Fruit fly (Drosophila melanogaster) whole organism, adult: ENCODE results near the gene CG13258.

ENCODE experiments used
- CG11617 ChIP-seq: fragments of 200-800 bp; sonication (Bioruptor generic); optimal IDR thresholded peaks from 2 replicates; lab custom pipeline; 2017; ENCODE audit warnings: mild to moderate bottlenecking, missing biosample characterization, missing genetic modification reagents, missing genetic modification characterization
- CG12768 ChIP-seq: fragments of 200-800 bp; sonication (Bioruptor generic); optimal IDR thresholded peaks from 2 replicates; lab custom pipeline; 2017; ENCODE audit warnings: missing biosample characterization, missing genetic modification characterization, mild to moderate bottlenecking, moderate library complexity, missing genetic modification reagents
- CG14711 ChIP-seq: fragments of 200-800 bp; sonication (Bioruptor generic); optimal IDR thresholded peaks from 2 replicates; lab custom pipeline; 2018; ENCODE audit warnings: missing biosample characterization, mild to moderate bottlenecking, missing genetic modification characterization, moderate library complexity
- CG1620 ChIP-seq: fragments of 200-800 bp; sonication (Bioruptor generic); optimal IDR thresholded peaks from 2 replicates; lab custom pipeline; 2016; ENCODE audit warnings: missing biosample characterization, missing genetic modification characterization
- CG33017 ChIP-seq: fragments of 200-800 bp; sonication (Bioruptor generic); optimal IDR thresholded peaks from 2 replicates; lab custom pipeline; 2018; ENCODE audit warnings: missing biosample characterization, mild to moderate bottlenecking, missing genetic modification characterization, moderate library complexity
- CG5204 ChIP-seq: fragments of 200-800 bp; sonication (Bioruptor generic); optimal IDR thresholded peaks from 2 replicates; lab custom pipeline; 2016; ENCODE audit warnings: missing biosample characterization, missing genetic modification characterization
- CG7045 ChIP-seq: fragments of 200-800 bp; sonication (Bioruptor generic); optimal IDR thresholded peaks from 2 replicates; lab custom pipeline; 2017; ENCODE audit warnings: missing biosample characterization, mild to moderate bottlenecking, missing genetic modification characterization
- CG7101 ChIP-seq: fragments of 200-800 bp; sonication (Bioruptor generic); optimal IDR thresholded peaks from 2 replicates; lab custom pipeline; 2018; ENCODE audit warnings: missing biosample characterization, mild to moderate bottlenecking, missing genetic modification characterization, moderate library complexity
- Clk ChIP-seq: fragments of 200-800 bp; sonication (Bioruptor generic); optimal IDR thresholded peaks from 2 replicates; lab custom pipeline; 2017; ENCODE audit warnings: missing biosample characterization, missing genetic modification characterization
- Crg-1 ChIP-seq: fragments of 200-800 bp; sonication (Bioruptor generic); optimal IDR thresholded peaks from 2 replicates; lab custom pipeline; 2016; ENCODE audit warnings: missing biosample characterization, missing genetic modification characterization
- Hr96 ChIP-seq: fragments of 200-800 bp; sonication (Bioruptor generic); optimal IDR thresholded peaks from 2 replicates; lab custom pipeline; 2016; ENCODE audit warnings: missing biosample characterization, missing genetic modification characterization
- Mnt ChIP-seq: fragments of 200-800 bp; sonication (Bioruptor generic); optimal IDR thresholded peaks from 2 replicates; lab custom pipeline; 2016; ENCODE audit warnings: missing biosample characterization, mild to moderate bottlenecking, missing genetic modification characterization
- bab1 ChIP-seq: fragments of 200-800 bp; sonication (Bioruptor generic); optimal IDR thresholded peaks from 3 replicates; lab custom pipeline; 2019; ENCODE audit warnings: missing biosample characterization, mild to moderate bottlenecking, missing genetic modification characterization, moderate library complexity
- cic ChIP-seq: fragments of 200-800 bp; sonication (Bioruptor generic); optimal IDR thresholded peaks from 2 replicates; lab custom pipeline; 2017; ENCODE audit warnings: missing biosample characterization, mild to moderate bottlenecking, missing genetic modification characterization, moderate library complexity
- cnc ChIP-seq, 2 experiments: fragments of >200 bp; optimal IDR thresholded peaks; 2 replicates each; lab custom pipeline; 2017
- kay ChIP-seq: fragments of 200-800 bp; sonication (Bioruptor generic); peaks from one replicate; lab custom pipeline; 2016; ENCODE audit warnings: missing biosample characterization, missing genetic modification characterization, borderline replicate concordance
- ovo ChIP-seq: fragments of 200-800 bp; sonication (Bioruptor generic); optimal IDR thresholded peaks from 2 replicates; lab custom pipeline; 2016; ENCODE audit warnings: missing biosample characterization, missing genetic modification characterization
- pad ChIP-seq: fragments of 200-800 bp; sonication (Bioruptor generic); optimal IDR thresholded peaks from 3 replicates; lab custom pipeline; 2017; ENCODE audit warnings: missing biosample characterization, missing genetic modification characterization, mild to moderate bottlenecking, moderate library complexity, missing genetic modification reagents
- tj ChIP-seq: fragments of 200-800 bp; sonication (Bioruptor generic); optimal IDR thresholded peaks from 3 replicates; lab custom pipeline; 2017; ENCODE audit warnings: missing biosample characterization, mild to moderate bottlenecking, missing genetic modification characterization, moderate library complexity
- toe ChIP-seq: fragments of 200-800 bp; sonication (Bioruptor generic); optimal IDR thresholded peaks from 2 replicates; lab custom pipeline; 2016; ENCODE audit warnings: missing biosample characterization, missing genetic modification characterization

CG13258 gene

DNA sequence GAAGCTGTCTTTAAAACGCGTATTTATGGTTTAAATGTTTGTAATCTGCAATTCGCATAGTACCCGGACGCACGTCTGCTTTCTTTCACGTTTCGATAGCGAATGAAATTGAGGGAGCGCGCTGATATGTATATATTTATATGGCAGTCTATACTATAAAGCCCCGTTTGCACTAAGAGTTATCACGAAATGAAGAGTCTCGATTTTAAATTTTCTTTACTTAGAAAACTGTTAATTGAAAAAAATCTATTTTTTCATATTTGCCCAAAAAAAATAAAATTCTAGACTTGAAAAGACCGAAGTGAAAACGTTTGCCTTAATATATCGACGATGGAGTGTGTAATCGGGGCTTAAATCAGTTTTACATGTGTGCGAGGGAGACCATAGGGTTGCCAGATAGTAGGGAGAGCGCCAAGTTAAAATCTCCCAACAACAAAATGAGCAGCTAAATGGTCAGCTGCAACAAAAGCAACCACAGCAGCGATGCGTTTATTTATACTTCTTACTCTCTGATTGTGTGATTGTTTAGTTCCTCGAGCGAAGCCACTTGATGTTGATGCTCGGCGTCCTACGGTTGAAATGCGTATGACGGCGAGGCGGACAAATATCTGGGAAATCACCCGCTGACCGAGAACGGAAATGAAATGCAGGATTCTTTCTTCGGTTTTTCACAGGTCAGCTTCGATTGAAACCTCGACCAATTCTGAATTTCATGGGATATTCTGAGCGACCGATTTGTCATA, 32.9 kb upstream of the CG13258 start, which contains the start of gene cact:
Gene cact, minus strand, starts transcription at position 693 of the 743 bp plus-strand sequence.
- TF ChIP-seq ovo (GFP tag; lab: Kevin White, UChicago): peak; percentile 76
- TF ChIP-seq cic: peak; percentile 86
- TF ChIP-seq pad (GFP tag; lab: Kevin White, UChicago): peak; percentile 68
- peak; percentile 95 for TF ChIP-seq CG5204 (GFP tag; lab: Kevin White, UChicago)
- TF ChIP-seq CG7045 (GFP tag; lab: Kevin White, UChicago): peak; percentile 92
- peak; percentile 57 for TF ChIP-seq Clk (GFP tag; lab: Kevin White, UChicago)
- TF ChIP-seq CG12768 (GFP tag; lab: Kevin White, UChicago): peak; percentile 88
- peak; percentile 91 for TF ChIP-seq CG14711
- TF ChIP-seq tj (GFP tag; lab: Kevin White, UChicago): peak; percentile 81
- peak; percentile 94 for TF ChIP-seq CG1620
- peak; percentile 69 for TF ChIP-seq Crg-1 (GFP tag; lab: Kevin White, UChicago)
- TF ChIP-seq kay (GFP tag; lab: Kevin White, UChicago): peak; percentile 98
- TF ChIP-seq Mnt (GFP tag; lab: Kevin White, UChicago): peak; percentile 94
- peak; percentile 94 for TF ChIP-seq CG11617 (GFP tag; lab: Kevin White, UChicago)
- TF ChIP-seq bab1 (GFP tag; lab: Kevin White, UChicago): peak; percentile 94
- peak; percentile 94 for TF ChIP-seq Hr96 (GFP tag; lab: Kevin White, UChicago)
- peak; percentile 91 for TF ChIP-seq CG33017 (tag; lab: Kevin White, UChicago)
- TF ChIP-seq toe (GFP tag; lab: Kevin White, UChicago): peak; percentile 97
- TF ChIP-seq cnc (optimal IDR thresholded peaks at IDR 0.05; lab: Kevin White, UChicago): no peak
- peak; percentile 95 for TF ChIP-seq CG7101 (tag; lab: Kevin White, UChicago)

DNA sequence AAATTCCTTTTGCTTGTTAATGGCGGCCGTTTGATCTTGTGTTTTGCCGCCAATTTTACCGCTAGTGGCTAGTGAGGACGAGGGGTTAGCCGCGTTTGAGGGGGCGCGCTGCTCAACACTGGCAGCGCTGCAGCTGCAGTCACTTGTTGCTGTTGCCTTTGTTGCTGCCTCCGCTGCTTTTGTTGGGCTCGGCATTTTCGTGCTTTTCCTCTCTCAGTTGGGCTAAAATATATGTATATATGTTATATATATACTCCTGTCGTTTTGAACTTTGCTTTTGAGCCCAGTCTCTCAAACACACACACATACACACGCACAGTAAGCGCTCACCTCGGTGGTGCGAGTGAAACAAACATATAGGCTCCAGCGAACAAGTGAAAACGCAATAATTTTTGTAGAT, 32.0 kb upstream of the CG13258 start:
- TF ChIP-seq cnc (optimal IDR thresholded peaks at IDR 0.05; lab: Kevin White, UChicago) (no peak), Hr96 (GFP tag; lab: Kevin White, UChicago) (peak; percentile 22), Mnt (GFP tag; lab: Kevin White, UChicago) (peak; percentile 23), kay (GFP tag; lab: Kevin White, UChicago) (no peak), CG33017 (tag; lab: Kevin White, UChicago) (peak; percentile 41), toe (GFP tag; lab: Kevin White, UChicago) (peak; percentile 30), tj (GFP tag; lab: Kevin White, UChicago) (peak; percentile 83), Crg-1 (GFP tag; lab: Kevin White, UChicago) (peak; percentile 38), CG12768 (GFP tag; lab: Kevin White, UChicago) (peak; percentile 72), CG1620 (peak; percentile 6), ovo (GFP tag; lab: Kevin White, UChicago) (peak; percentile 86), bab1 (GFP tag; lab: Kevin White, UChicago) (no peak), pad (GFP tag; lab: Kevin White, UChicago) (peak; percentile 88), CG11617 (GFP tag; lab: Kevin White, UChicago) (no peak), CG7101 (tag; lab: Kevin White, UChicago) (no peak), Clk (GFP tag; lab: Kevin White, UChicago) (peak; percentile 13), cic (peak; percentile 30), CG14711 (no peak), CG7045 (GFP tag; lab: Kevin White, UChicago) (no peak)

DNA sequence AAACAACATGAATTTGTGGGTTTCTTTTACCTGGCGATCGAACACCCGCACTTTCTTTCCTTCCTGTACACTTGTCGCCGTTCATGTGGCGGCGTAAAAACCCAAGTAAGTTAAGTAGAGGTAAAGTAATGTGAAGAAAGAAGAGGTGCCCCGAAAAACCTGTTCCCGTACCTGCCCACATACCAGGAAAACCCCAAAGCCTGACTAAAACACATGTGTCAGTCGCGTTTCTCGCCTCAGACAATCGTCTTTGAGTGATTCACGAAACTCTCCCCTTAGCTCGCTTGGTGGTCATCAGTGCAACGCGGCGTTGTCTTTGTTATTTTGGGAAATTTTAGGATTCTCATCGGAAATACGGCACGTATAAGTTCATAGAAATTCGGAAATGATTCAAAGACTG, 30.7 kb upstream of the CG13258 start:
- no peak for TF ChIP-seq CG5204 (GFP tag; lab: Kevin White, UChicago)
- TF ChIP-seq tj (GFP tag; lab: Kevin White, UChicago): no peak
- no peak for TF ChIP-seq kay (GFP tag; lab: Kevin White, UChicago)
- TF ChIP-seq CG1620: no peak
- TF ChIP-seq CG11617 (GFP tag; lab: Kevin White, UChicago): no peak
- TF ChIP-seq Hr96 (GFP tag; lab: Kevin White, UChicago): no peak
- TF ChIP-seq Clk (GFP tag; lab: Kevin White, UChicago): no peak
- TF ChIP-seq ovo (GFP tag; lab: Kevin White, UChicago): no peak
- TF ChIP-seq CG12768 (GFP tag; lab: Kevin White, UChicago): no peak
- no peak for TF ChIP-seq bab1 (GFP tag; lab: Kevin White, UChicago)
- no peak for TF ChIP-seq pad (GFP tag; lab: Kevin White, UChicago)

DNA sequence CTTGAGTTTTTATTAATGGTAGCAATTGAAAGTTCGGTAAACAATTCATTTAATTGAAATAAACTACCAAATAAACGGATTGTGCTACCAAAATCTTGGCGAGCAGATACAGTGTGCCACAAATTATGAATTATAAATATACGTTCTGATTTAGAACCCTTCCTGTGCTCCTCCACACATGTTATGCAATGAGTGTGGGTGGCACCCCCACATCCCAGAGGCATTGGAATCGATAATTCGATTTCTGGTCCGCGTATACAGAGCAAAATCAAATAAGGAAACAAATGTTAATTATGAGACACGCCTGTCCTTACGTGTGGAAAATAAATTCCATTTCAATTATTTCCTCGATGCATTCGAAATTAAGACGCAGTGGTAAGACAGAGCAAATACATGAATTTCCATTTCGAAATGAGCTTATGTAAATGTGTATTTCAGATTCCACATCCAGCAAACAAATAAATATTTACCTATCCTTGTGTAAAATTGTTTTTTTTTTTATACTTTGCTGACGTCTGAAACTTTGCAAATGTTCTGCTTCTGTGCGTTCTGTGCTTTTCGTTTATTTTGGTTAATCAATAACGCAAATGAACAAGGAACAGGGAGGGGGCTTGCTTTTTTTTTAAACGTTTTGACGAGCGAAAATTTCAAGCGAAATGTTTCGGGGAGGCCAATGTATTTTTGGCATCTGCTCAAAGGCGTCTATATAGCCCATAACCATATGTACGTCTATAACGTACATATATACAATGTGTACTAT, 29.2 kb upstream of the CG13258 start:
- TF ChIP-seq cic (no peak), kay (GFP tag; lab: Kevin White, UChicago) (peak; percentile 22)

DNA sequence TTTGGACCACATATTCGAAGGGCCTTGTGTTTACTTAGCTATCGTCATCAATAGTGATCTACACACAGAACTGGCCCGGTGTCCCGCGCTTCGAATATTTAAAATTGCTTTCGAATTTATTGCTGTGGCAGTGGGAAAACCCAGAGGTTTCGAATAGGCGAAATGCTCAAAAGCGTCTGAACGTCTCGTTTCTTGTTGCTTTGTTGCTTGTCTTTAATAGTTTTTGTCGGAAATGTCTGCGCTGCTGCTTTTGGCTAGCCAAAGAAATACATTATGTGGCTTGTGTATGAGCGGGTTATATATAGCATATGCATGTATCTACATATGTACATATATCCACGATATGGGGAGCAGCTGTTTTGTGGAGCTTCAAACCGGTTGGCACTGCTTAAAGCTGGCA, 28.4 kb upstream of the CG13258 start:
- TF ChIP-seq ovo (GFP tag; lab: Kevin White, UChicago) (no peak), CG12768 (GFP tag; lab: Kevin White, UChicago) (no peak), Clk (GFP tag; lab: Kevin White, UChicago) (no peak), tj (GFP tag; lab: Kevin White, UChicago) (no peak), CG14711 (no peak), CG11617 (GFP tag; lab: Kevin White, UChicago) (no peak), Hr96 (GFP tag; lab: Kevin White, UChicago) (no peak), CG7045 (GFP tag; lab: Kevin White, UChicago) (no peak), CG7101 (tag; lab: Kevin White, UChicago) (no peak), cnc (optimal IDR thresholded peaks at IDR 0.05; lab: Kevin White, UChicago) (no peak), CG1620 (no peak), bab1 (GFP tag; lab: Kevin White, UChicago) (no peak), Mnt (GFP tag; lab: Kevin White, UChicago) (no peak), CG5204 (GFP tag; lab: Kevin White, UChicago) (no peak), kay (GFP tag; lab: Kevin White, UChicago) (no peak), toe (GFP tag; lab: Kevin White, UChicago) (no peak), Crg-1 (GFP tag; lab: Kevin White, UChicago) (no peak)
